Fruit fly (Drosophila melanogaster) whole organism, embryonic: ENCODE measurements around the gene BBS1.

Source experiments
- ATbp ChIP-seq: fragments of 200-800 bp; sonication (Bioruptor generic); optimal IDR thresholded peaks from 2 replicates; lab custom pipeline; 2017; ENCODE audit warnings: missing biosample characterization, mild to moderate bottlenecking, missing genetic modification characterization, missing genetic modification reagents
- Antp ChIP-seq: fragments of 200-800 bp; sonication (Bioruptor generic); optimal IDR thresholded peaks from 3 replicates; lab custom pipeline; 2016; ENCODE audit warnings: missing biosample characterization, missing genetic modification characterization
- Atf3 ChIP-seq: fragments of 200-800 bp; sonication (Bioruptor generic); optimal IDR thresholded peaks from 3 replicates; lab custom pipeline; 2016; ENCODE audit warnings: missing biosample characterization, missing genetic modification characterization
- CG10321 ChIP-seq: fragments of 200-800 bp; sonication (Bioruptor generic); IDR thresholded peaks from 2 replicates; pipeline ENCODE4 v1.3.6; 2022; ENCODE audit warnings: missing biosample characterization, missing genetic modification characterization
- CG10431 ChIP-seq: fragments of 200-800 bp; sonication (Bioruptor generic); optimal IDR thresholded peaks from 3 replicates; lab custom pipeline; 2018; ENCODE audit warnings: missing biosample characterization, mild to moderate bottlenecking, missing genetic modification characterization
- CG10979 ChIP-seq: fragments of 200-800 bp; sonication (Bioruptor generic); optimal IDR thresholded peaks from 2 replicates; lab custom pipeline; 2018; ENCODE audit warnings: missing biosample characterization, mild to moderate bottlenecking, missing genetic modification characterization, moderate library complexity
- CG11560 ChIP-seq: fragments of 200-800 bp; sonication (Bioruptor generic); IDR thresholded peaks from 3 replicates; pipeline ENCODE4 v1.3.6; 2022; ENCODE audit warnings: missing biosample characterization, missing genetic modification characterization
- CG11696 ChIP-seq: fragments of 200-800 bp; sonication (Bioruptor generic); IDR thresholded peaks from 2 replicates; pipeline ENCODE4 v1.3.6; 2022; ENCODE audit warnings: missing biosample characterization, missing genetic modification characterization
- CG13123 ChIP-seq: fragments of 200-800 bp; sonication (Bioruptor generic); optimal IDR thresholded peaks from 2 replicates; lab custom pipeline; 2016; ENCODE audit warnings: missing biosample characterization, missing genetic modification characterization
- CG14965 ChIP-seq: fragments of 200-800 bp; sonication (Bioruptor generic); optimal IDR thresholded peaks from 2 replicates; lab custom pipeline; 2016; ENCODE audit warnings: missing biosample characterization, missing genetic modification characterization, borderline replicate concordance
- CG2116 ChIP-seq: fragments of 200-800 bp; sonication (Bioruptor generic); optimal IDR thresholded peaks from 3 replicates; lab custom pipeline; 2018; ENCODE audit warnings: missing biosample characterization, mild to moderate bottlenecking, missing genetic modification characterization
- CG2202 ChIP-seq: fragments of 200-800 bp; sonication (Bioruptor generic); optimal IDR thresholded peaks from 2 replicates; lab custom pipeline; 2018; ENCODE audit warnings: missing biosample characterization, mild to moderate bottlenecking, missing genetic modification characterization
- CG4404 ChIP-seq: fragments of 200-800 bp; sonication (Bioruptor generic); IDR thresholded peaks from 2 replicates; pipeline ENCODE4 v1.3.6; 2022; ENCODE audit warnings: missing biosample characterization, missing genetic modification characterization
- CG5245 ChIP-seq: fragments of 200-800 bp; sonication (Bioruptor generic); optimal IDR thresholded peaks from 3 replicates; lab custom pipeline; 2016; ENCODE audit warnings: missing biosample characterization, missing genetic modification characterization
- CG7745 ChIP-seq: fragments of 200-800 bp; sonication (Bioruptor generic); optimal IDR thresholded peaks from 2 replicates; lab custom pipeline; 2018; ENCODE audit warnings: missing biosample characterization, mild to moderate bottlenecking, missing genetic modification characterization, moderate library complexity
- CG8388 ChIP-seq: fragments of 200-800 bp; sonication (Bioruptor generic); optimal IDR thresholded peaks from 2 replicates; lab custom pipeline; 2019; ENCODE audit warnings: missing biosample characterization, mild to moderate bottlenecking, missing genetic modification characterization, moderate library complexity
- CG9797 ChIP-seq: fragments of 200-800 bp; sonication (Bioruptor generic); optimal IDR thresholded peaks from 3 replicates; lab custom pipeline; 2018; ENCODE audit warnings: missing biosample characterization, mild to moderate bottlenecking, missing genetic modification characterization
- CTCF ChIP-seq: fragments of 200-800 bp; sonication (Bioruptor generic); optimal IDR thresholded peaks from 2 replicates; lab custom pipeline; 2017; ENCODE audit warnings: missing biosample characterization, mild to moderate bottlenecking, missing genetic modification characterization, moderate library complexity
- CkIIα-i1 ChIP-seq: fragments of 200-800 bp; sonication (Bioruptor generic); IDR thresholded peaks from 2 replicates; pipeline ENCODE4 v1.3.6; 2022; ENCODE audit warnings: missing biosample characterization, missing genetic modification characterization
- Dfd ChIP-seq, 2 experiments: fragments of >200 bp; optimal IDR thresholded peaks; 2 replicates each; lab custom pipeline; 2017; ENCODE audit warnings: missing biosample characterization in 2 of 2, missing genetic modification characterization in 2 of 2
- Dip2 ChIP-seq: fragments of 200-800 bp; sonication (Bioruptor generic); IDR thresholded peaks from 2 replicates; pipeline ENCODE4 v1.3.6; 2022; ENCODE audit warnings: missing biosample characterization, missing genetic modification characterization
- Elba2 ChIP-seq: fragments of 200-800 bp; sonication (Bioruptor generic); optimal IDR thresholded peaks from 3 replicates; lab custom pipeline; 2016; ENCODE audit warnings: missing biosample characterization, missing genetic modification characterization
- Gug ChIP-seq: fragments of 200-800 bp; sonication (Bioruptor generic); IDR thresholded peaks from 4 replicates; pipeline ENCODE4 v1.3.6; 2022; ENCODE audit warnings: missing biosample characterization, missing genetic modification characterization
- Hand ChIP-seq: fragments of 200-800 bp; sonication (Bioruptor generic); optimal IDR thresholded peaks from 2 replicates; lab custom pipeline; 2017; ENCODE audit warnings: mild to moderate bottlenecking, missing biosample characterization, missing genetic modification reagents, missing genetic modification characterization
- Max ChIP-seq: fragments of 200-800 bp; sonication (Bioruptor generic); optimal IDR thresholded peaks from 2 replicates; lab custom pipeline; 2016; ENCODE audit warnings: missing biosample characterization, mild to moderate bottlenecking, missing genetic modification characterization
- NK7.1 ChIP-seq: fragments of 200-800 bp; sonication (Bioruptor generic); optimal IDR thresholded peaks from 3 replicates; lab custom pipeline; 2016; ENCODE audit warnings: missing biosample characterization, missing genetic modification characterization
- PHDP ChIP-seq: fragments of 200-800 bp; sonication (Bioruptor generic); optimal IDR thresholded peaks from 3 replicates; lab custom pipeline; 2018; ENCODE audit warnings: missing biosample characterization, mild to moderate bottlenecking, missing genetic modification characterization, moderate library complexity
- Ptx1 ChIP-seq: fragments of 200-800 bp; sonication (Bioruptor generic); IDR thresholded peaks from 2 replicates; pipeline ENCODE4 v1.3.6; 2022; ENCODE audit warnings: missing biosample characterization, missing genetic modification characterization
- ab ChIP-seq: fragments of 200-800 bp; sonication (Bioruptor generic); optimal IDR thresholded peaks from 2 replicates; lab custom pipeline; 2016; ENCODE audit warnings: missing biosample characterization, missing genetic modification characterization
- aop ChIP-seq: fragments of 200-800 bp; sonication (Bioruptor generic); IDR thresholded peaks from 2 replicates; pipeline ENCODE4 v1.3.6; 2022; ENCODE audit warnings: missing biosample characterization, missing genetic modification characterization
- btn ChIP-seq: fragments of 200-800 bp; sonication (Bioruptor generic); optimal IDR thresholded peaks from 2 replicates; lab custom pipeline; 2016; ENCODE audit warnings: missing biosample characterization, missing genetic modification characterization
- chm ChIP-seq: fragments of 200-800 bp; sonication (Bioruptor generic); IDR thresholded peaks from 2 replicates; pipeline ENCODE4 v1.3.6; 2022; ENCODE audit warnings: missing biosample characterization, missing genetic modification characterization
- dmrt11E ChIP-seq: fragments of 200-800 bp; sonication (Bioruptor generic); optimal IDR thresholded peaks from 3 replicates; lab custom pipeline; 2018; ENCODE audit warnings: missing biosample characterization, mild to moderate bottlenecking, missing genetic modification characterization, moderate library complexity
- emc ChIP-seq: fragments of 200-800 bp; sonication (Bioruptor generic); optimal IDR thresholded peaks from 2 replicates; lab custom pipeline; 2016; ENCODE audit warnings: missing biosample characterization, missing genetic modification characterization
- ems ChIP-seq: fragments of 200-800 bp; sonication (Bioruptor generic); optimal IDR thresholded peaks from 3 replicates; lab custom pipeline; 2016; ENCODE audit warnings: missing biosample characterization, missing genetic modification characterization
- ewg ChIP-seq: fragments of 200-800 bp; sonication (Bioruptor generic); optimal IDR thresholded peaks from 3 replicates; lab custom pipeline; 2017; ENCODE audit warnings: mild to moderate bottlenecking, missing biosample characterization, missing genetic modification reagents, missing genetic modification characterization
- h ChIP-seq: fragments of >200 bp; optimal IDR thresholded peaks from 2 replicates; lab custom pipeline; 2017
- her ChIP-seq: fragments of 200-800 bp; sonication (Bioruptor generic); optimal IDR thresholded peaks from 2 replicates; lab custom pipeline; 2016; ENCODE audit warnings: missing biosample characterization, missing genetic modification characterization
- lab ChIP-seq: fragments of 200-800 bp; sonication (Bioruptor generic); optimal IDR thresholded peaks from 3 replicates; lab custom pipeline; 2017; ENCODE audit warnings: missing biosample characterization, missing genetic modification characterization, mild to moderate bottlenecking, moderate library complexity, missing genetic modification reagents
- lmd ChIP-seq: fragments of 200-800 bp; sonication (Bioruptor generic); IDR thresholded peaks from 2 replicates; pipeline ENCODE4 v1.3.6; 2022; ENCODE audit warnings: missing biosample characterization, missing genetic modification characterization
- maf-S ChIP-seq: fragments of 200-800 bp; sonication (Bioruptor generic); optimal IDR thresholded peaks from 2 replicates; lab custom pipeline; 2016; ENCODE audit warnings: missing biosample characterization, missing genetic modification characterization
- nmo ChIP-seq: fragments of 200-800 bp; sonication (Bioruptor generic); optimal IDR thresholded peaks from 2 replicates; lab custom pipeline; 2018; ENCODE audit warnings: missing biosample characterization, mild to moderate bottlenecking, missing genetic modification characterization, moderate library complexity
- pros ChIP-seq: fragments of 200-800 bp; sonication (Bioruptor generic); optimal IDR thresholded peaks from 3 replicates; lab custom pipeline; 2019; ENCODE audit warnings: missing biosample characterization, mild to moderate bottlenecking, missing genetic modification characterization, moderate library complexity
- ro ChIP-seq: fragments of 200-800 bp; sonication (Bioruptor generic); IDR thresholded peaks from 2 replicates; pipeline ENCODE4 v1.3.6; 2022; ENCODE audit warnings: missing biosample characterization, missing genetic modification characterization
- salm ChIP-seq: fragments of 200-800 bp; sonication (Bioruptor generic); optimal IDR thresholded peaks from 2 replicates; lab custom pipeline; 2018; ENCODE audit warnings: missing biosample characterization, mild to moderate bottlenecking, missing genetic modification characterization
- scrt ChIP-seq: fragments of 200-800 bp; sonication (Bioruptor generic); optimal IDR thresholded peaks from 2 replicates; lab custom pipeline; 2018; ENCODE audit warnings: missing biosample characterization, mild to moderate bottlenecking, missing genetic modification characterization, moderate library complexity
- sens-2 ChIP-seq: fragments of 200-800 bp; sonication (Bioruptor generic); IDR thresholded peaks from 2 replicates; pipeline ENCODE4 v1.3.6; 2022; ENCODE audit warnings: missing biosample characterization, missing genetic modification characterization
- sima ChIP-seq: fragments of 200-800 bp; sonication (Bioruptor generic); optimal IDR thresholded peaks from 2 replicates; lab custom pipeline; 2016; ENCODE audit warnings: missing biosample characterization, missing genetic modification characterization
- sisA ChIP-seq: fragments of 200-800 bp; sonication (Bioruptor generic); IDR thresholded peaks from 2 replicates; pipeline ENCODE4 v1.3.6; 2022; ENCODE audit warnings: missing biosample characterization, missing genetic modification characterization
- so ChIP-seq: fragments of 200-800 bp; sonication (Bioruptor generic); IDR thresholded peaks from 3 replicates; pipeline ENCODE4 v1.3.6; 2022; ENCODE audit warnings: missing biosample characterization, missing genetic modification characterization
- trem ChIP-seq: fragments of 200-800 bp; optimal IDR thresholded peaks from 3 replicates; lab custom pipeline; 2019; ENCODE audit warnings: missing biosample characterization, mild to moderate bottlenecking, missing genetic modification characterization, moderate library complexity
- trh ChIP-seq: fragments of 200-800 bp; sonication (Bioruptor generic); optimal IDR thresholded peaks from 2 replicates; lab custom pipeline; 2016; ENCODE audit warnings: missing biosample characterization, missing genetic modification characterization
- tx ChIP-seq: fragments of 200-800 bp; sonication (Bioruptor generic); optimal IDR thresholded peaks from 2 replicates; lab custom pipeline; 2016; ENCODE audit warnings: missing biosample characterization, missing genetic modification characterization

BBS1 gene

dm6 chr3L:7090764-7091163 lies 34.9 kb upstream of the BBS1 start (continued):
- TF ChIP-seq ATbp = peak; percentile 41
- no peak for TF ChIP-seq NK7.1 (GFP tag; lab: Kevin White, UChicago)
- no peak for TF ChIP-seq Dip2 (GFP tag; lab: Robert Waterston, UW)
- TF ChIP-seq CG13123 (GFP tag; lab: Kevin White, UChicago) = no peak
- peak; percentile 55 for TF ChIP-seq Antp (GFP tag; lab: Kevin White, UChicago)
- TF ChIP-seq CG10431 (GFP tag; lab: Kevin White, UChicago) = no peak
- no peak for TF ChIP-seq Elba2
- peak; percentile 78 for TF ChIP-seq lab (GFP tag; lab: Kevin White, UChicago)
- no peak for TF ChIP-seq h (lab: Kevin White, UChicago)
- no peak for TF ChIP-seq maf-S (GFP tag; lab: Kevin White, UChicago)
- TF ChIP-seq trem (tag; lab: Kevin White, UChicago) = peak; percentile 35
- TF ChIP-seq her = peak; percentile 24
- TF ChIP-seq dmrt11E (tag; lab: Kevin White, UChicago) = no peak
- TF ChIP-seq ewg (GFP tag; lab: Kevin White, UChicago) = peak; percentile 2
- no peak for TF ChIP-seq ab
- TF ChIP-seq scrt (GFP tag; lab: Kevin White, UChicago) = peak; percentile 58
- TF ChIP-seq tx (GFP tag; lab: Kevin White, UChicago) = peak; percentile 13
- TF ChIP-seq Atf3 (GFP tag; lab: Kevin White, UChicago) = no peak
- TF ChIP-seq trh (GFP tag; lab: Kevin White, UChicago) = no peak
- TF ChIP-seq sens-2 (GFP tag; lab: Robert Waterston, UW) = no peak; the same call in 1 of the 2 replicates
- TF ChIP-seq aop (GFP tag; lab: Robert Waterston, UW) = no peak
- peak; percentile 54 for TF ChIP-seq btn (GFP tag; lab: Kevin White, UChicago)
- peak; percentile 62; the same call in 1 of the 2 replicates for TF ChIP-seq ro
- peak; percentile 62 for TF ChIP-seq ems
- TF ChIP-seq sisA = peak; percentile 76
- TF ChIP-seq CTCF (GFP tag; lab: Kevin White, UChicago) = no peak
- TF ChIP-seq CG11696 (GFP tag; lab: Robert Waterston, UW) = peak; percentile 45; the same call in 1 of the 2 replicates
- peak; percentile 58 for TF ChIP-seq CG8388 (GFP tag; lab: Kevin White, UChicago)
- no peak for TF ChIP-seq Hand (GFP tag; lab: Kevin White, UChicago)
- TF ChIP-seq Max (GFP tag; lab: Kevin White, UChicago) = peak; percentile 42
- peak; percentile 78 for TF ChIP-seq lmd (GFP tag; lab: Robert Waterston, UW)
- TF ChIP-seq PHDP (tag; lab: Kevin White, UChicago) = peak; percentile 28
- TF ChIP-seq CG10979 = peak; percentile 64
- peak; percentile 47 for TF ChIP-seq nmo (GFP tag; lab: Kevin White, UChicago)
- no peak for TF ChIP-seq CkIIα-i1 (GFP tag; lab: Robert Waterston, UW)
- peak; percentile 60 for TF ChIP-seq CG5245 (GFP tag; lab: Kevin White, UChicago)
- no peak for TF ChIP-seq Dfd (GFP tag; optimal IDR thresholded peaks at IDR 0.05; lab: Kevin White, UChicago)
- TF ChIP-seq Gug (GFP tag; lab: Robert Waterston, UW) = peak; percentile 57; the same call in 1 of the 4 replicates
- peak; percentile 21; the same call in 1 of the 3 replicates for TF ChIP-seq CG11560 (tag; lab: Robert Waterston, UW)
- TF ChIP-seq CG4404 (GFP tag; lab: Robert Waterston, UW) = peak; percentile 47
- TF ChIP-seq CG14965 (GFP tag; lab: Kevin White, UChicago) = no peak
- TF ChIP-seq so (GFP tag; lab: Robert Waterston, UW) = peak; percentile 67; the same call in 2 of the 3 replicates
- no peak for TF ChIP-seq CG7745 (tag; lab: Kevin White, UChicago)
- TF ChIP-seq salm = peak; percentile 53
- no peak for TF ChIP-seq CG2116 (GFP tag; lab: Kevin White, UChicago)
- peak; percentile 38; the same call in 1 of the 2 replicates for TF ChIP-seq chm
- no peak for TF ChIP-seq sima
- no peak for TF ChIP-seq pros (GFP tag; lab: Kevin White, UChicago)
- no peak for TF ChIP-seq CG2202 (tag; lab: Kevin White, UChicago)
- no peak for TF ChIP-seq CG9797 (GFP tag; lab: Kevin White, UChicago)
- TF ChIP-seq emc (GFP tag; lab: Kevin White, UChicago) = no peak
- peak; percentile 76 for TF ChIP-seq Ptx1 (GFP tag; lab: Robert Waterston, UW)
- no peak for TF ChIP-seq CG10321 (GFP tag; lab: Robert Waterston, UW)
